Fruit fly (Drosophila melanogaster) whole organism: ENCODE data around the gene Met.

Experiments used
- Dll ChIP-seq: fragments of >200 bp; optimal IDR thresholded peaks from 2 replicates; lab custom pipeline; 2017
- EcR ChIP-seq, 2 experiments: fragments of >200 bp; optimal IDR thresholded peaks; 2 replicates each; lab custom pipeline; 2017; ENCODE audit warnings: missing biosample characterization in 2 of 2, missing genetic modification characterization in 2 of 2, missing genetic modification reagents in 2 of 2
- pan ChIP-seq: fragments of >200 bp; optimal IDR thresholded peaks from 2 replicates; lab custom pipeline; 2017
- psq ChIP-seq: fragments of >200 bp; optimal IDR thresholded peaks from 2 replicates; lab custom pipeline; 2017
- usp ChIP-seq: fragments of >200 bp; optimal IDR thresholded peaks from 2 replicates; lab custom pipeline; 2017; ENCODE audit warnings: missing biosample characterization, missing genetic modification characterization, mixed read lengths

dm6 chrX:11657140-11657539 is 41.2 kb downstream of the Met start:
- TF ChIP-seq psq (lab: Kevin White, UChicago): no peak
- no peak for TF ChIP-seq usp (GFP tag; lab: Kevin White, UChicago)
- TF ChIP-seq pan: no peak
- no peak for TF ChIP-seq Dll
- no peak for TF ChIP-seq EcR (GFP tag; optimal IDR thresholded peaks at IDR 0.05; lab: Kevin White, UChicago)
